Fruit fly (Drosophila melanogaster): ENCODE results near the gene CG8149.
A peak's percentile ranks its signal among the peaks of the same experiment; 100 is the strongest.

CG8149 gene

DNA sequence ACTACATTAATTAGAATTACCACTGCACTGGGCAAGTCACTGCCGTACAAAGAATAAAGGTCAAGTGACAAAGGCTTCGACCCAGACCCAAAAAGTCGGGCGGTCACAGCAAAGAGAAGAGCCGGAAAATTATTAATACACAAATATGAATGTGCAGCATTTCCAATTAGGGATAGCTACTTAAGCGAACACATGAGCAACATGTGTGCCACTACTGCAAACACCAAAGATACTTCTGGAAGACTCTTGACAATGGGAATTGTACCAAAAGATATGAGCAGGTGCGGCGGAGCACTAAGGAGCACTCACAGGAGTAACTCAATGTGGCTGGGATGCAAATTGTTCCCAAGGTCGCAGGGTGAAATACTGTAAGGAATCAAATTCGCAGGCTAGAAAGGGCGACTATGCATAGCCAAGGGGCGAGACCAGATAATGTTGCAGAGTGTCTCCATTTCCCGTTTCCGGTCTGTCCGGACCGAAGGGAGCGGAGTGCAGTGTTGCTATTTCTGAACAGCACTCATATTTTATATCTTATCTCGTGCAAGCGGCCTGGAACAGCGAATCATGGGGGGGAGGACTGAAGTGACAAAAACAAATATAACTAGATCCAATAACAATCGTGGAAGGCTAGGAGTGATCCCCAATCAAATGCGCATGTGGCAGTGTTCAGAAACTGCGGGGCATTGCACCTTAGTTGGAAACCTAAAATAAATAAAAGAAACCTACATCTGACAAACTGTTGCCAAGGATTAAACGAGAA lies 947 bp upstream of the CG8149 start:
- TF ChIP-seq Rel (GFP tag; optimal IDR thresholded peaks at IDR 0.05) (no peak), Rel (tag; optimal IDR thresholded peaks at IDR 0.05) (peak; percentile 65), br (GFP tag; optimal IDR thresholded peaks at IDR 0.05) (peak; percentile 14), h (GFP tag; optimal IDR thresholded peaks at IDR 0.05) (peak; percentile 39), sv (GFP tag; optimal IDR thresholded peaks at IDR 0.05) (no peak)

DNA sequence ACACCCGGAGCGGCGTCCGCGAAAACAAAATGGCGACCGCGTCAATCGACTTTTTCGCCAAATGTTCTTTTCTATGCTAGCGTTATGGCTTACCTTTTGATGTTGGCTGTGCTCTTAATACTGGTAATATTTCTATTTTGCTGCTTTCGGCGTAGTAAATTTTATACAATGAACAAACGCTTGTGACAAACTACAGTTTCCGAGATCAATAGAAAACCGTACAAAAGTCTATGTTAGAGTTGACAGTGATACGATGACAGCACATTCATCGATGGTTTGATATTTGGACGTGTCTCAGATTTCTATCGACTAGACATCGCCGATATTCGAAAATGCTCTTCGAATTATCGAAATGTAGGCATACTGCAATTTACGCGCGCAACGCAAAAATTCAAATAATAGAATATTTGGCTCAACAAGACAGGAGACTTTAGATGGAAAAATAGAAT lies 5.6 kb downstream of the CG8149 start, which contains the start of gene rump:
TSS of gene rump (minus strand) at position 255 of the 449 bp plus-strand sequence.
- TF ChIP-seq sage (GFP tag; optimal IDR thresholded peaks at IDR 0.05) (peak; percentile 59), tai (GFP tag; optimal IDR thresholded peaks at IDR 0.05) (peak; percentile 81), CG9705 (GFP tag; optimal IDR thresholded peaks at IDR 0.05) (no peak), lola (GFP tag; optimal IDR thresholded peaks at IDR 0.05) (no peak), dl (GFP tag; optimal IDR thresholded peaks at IDR 0.05; ENCODE audit: insufficient read depth in 1 of 2, partially characterized antibody in 2 of 2) (no peak), foxo (GFP tag; optimal IDR thresholded peaks at IDR 0.05) (no peak), brk (GFP tag; optimal IDR thresholded peaks at IDR 0.05) (peak; percentile 83), usp (GFP tag; optimal IDR thresholded peaks at IDR 0.05) (no peak), Hnf4 (GFP tag; optimal IDR thresholded peaks at IDR 0.05) (peak; percentile 57), CrebA (GFP tag; optimal IDR thresholded peaks at IDR 0.05; ENCODE audit: borderline replicate concordance) (no peak), dmrt93B (GFP tag; optimal IDR thresholded peaks at IDR 0.05) (no peak), Dif (GFP tag; optimal IDR thresholded peaks at IDR 0.05; ENCODE audit: partially characterized antibody) (peak; percentile 24), br (GFP tag; optimal IDR thresholded peaks at IDR 0.05) (no peak), Sp1 (GFP tag; optimal IDR thresholded peaks at IDR 0.05) (peak; percentile 3), Myc (optimal IDR thresholded peaks at IDR 0.05) (peak; percentile 79), sv (GFP tag; optimal IDR thresholded peaks at IDR 0.05) (no peak), fru (GFP tag; optimal IDR thresholded peaks at IDR 0.05) (no peak), Hr83 (GFP tag; optimal IDR thresholded peaks at IDR 0.05; ENCODE audit: poor library complexity, severe bottlenecking) (peak; percentile 79), OdsH (GFP tag; optimal IDR thresholded peaks at IDR 0.05) (no peak), dsf (GFP tag; optimal IDR thresholded peaks at IDR 0.05; ENCODE audit: borderline replicate concordance) (peak; percentile 15), Jra (GFP tag; optimal IDR thresholded peaks at IDR 0.05) (peak; percentile 49), Abd-B (GFP tag; optimal IDR thresholded peaks at IDR 0.05) (no peak), Vsx2 (GFP tag; optimal IDR thresholded peaks at IDR 0.05; ENCODE audit: partially characterized antibody) (no peak), N (GFP tag; optimal IDR thresholded peaks at IDR 0.05) (no peak), Rel (GFP tag; optimal IDR thresholded peaks at IDR 0.05) (no peak), Rel (tag; optimal IDR thresholded peaks at IDR 0.05) (peak; percentile 41), rgr (GFP tag; optimal IDR thresholded peaks at IDR 0.05) (peak; percentile 65), woc (GFP tag; optimal IDR thresholded peaks at IDR 0.05) (peak; percentile 18), CG32264 (GFP tag; optimal IDR thresholded peaks at IDR 0.05) (no peak), GATAd (GFP tag; optimal IDR thresholded peaks at IDR 0.05) (no peak), h (GFP tag; optimal IDR thresholded peaks at IDR 0.05) (peak; percentile 17)

DNA sequence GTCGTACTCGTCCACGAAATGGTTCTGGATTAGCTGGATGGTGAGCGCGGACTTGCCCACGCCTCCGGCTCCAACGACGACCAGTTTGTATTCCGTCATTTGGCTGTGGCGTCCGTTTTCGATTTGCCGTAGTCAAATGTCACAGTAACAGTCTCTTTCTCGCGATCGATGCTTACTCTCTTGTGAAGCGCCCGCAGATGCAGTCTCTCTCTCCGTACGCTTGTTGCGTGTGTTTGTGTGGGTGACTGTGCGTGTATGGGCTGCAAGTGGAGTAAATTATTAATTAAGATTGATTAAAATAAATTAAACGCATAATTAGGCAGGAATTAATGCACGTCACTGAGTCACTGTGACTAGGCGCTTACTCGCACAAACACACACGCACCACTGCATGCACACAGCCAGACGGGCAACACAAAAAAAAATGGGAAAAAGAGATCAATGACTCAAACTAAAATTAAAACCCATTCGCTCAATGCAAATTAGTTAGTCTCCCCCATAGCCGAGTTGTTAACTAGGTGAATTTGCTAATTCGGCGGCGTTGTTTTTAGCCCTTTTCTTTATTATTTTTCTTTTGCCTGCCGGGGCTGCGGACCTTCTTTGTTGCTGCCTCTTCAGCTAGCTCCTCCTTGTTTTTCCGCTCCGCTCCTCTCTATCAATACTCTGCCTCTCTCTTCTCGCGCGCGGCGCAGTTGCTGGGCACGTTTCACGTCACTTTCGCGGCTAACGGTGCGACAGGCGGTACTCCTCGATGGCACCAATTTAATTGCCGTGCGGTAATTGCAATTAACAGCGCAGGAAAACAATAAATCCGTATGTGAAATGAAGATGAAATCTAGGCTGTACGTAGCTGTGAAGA lies 8.0 kb downstream of the CG8149 start:
- TF ChIP-seq pan (optimal IDR thresholded peaks at IDR 0.05) (no peak), GATAd (GFP tag; optimal IDR thresholded peaks at IDR 0.05) (no peak), Dif (GFP tag; optimal IDR thresholded peaks at IDR 0.05; ENCODE audit: partially characterized antibody) (peak; percentile 29), dl (GFP tag; optimal IDR thresholded peaks at IDR 0.05; ENCODE audit: insufficient read depth in 1 of 2, partially characterized antibody in 2 of 2) (peak in 1 of 2 experiments; percentile 57)

DNA sequence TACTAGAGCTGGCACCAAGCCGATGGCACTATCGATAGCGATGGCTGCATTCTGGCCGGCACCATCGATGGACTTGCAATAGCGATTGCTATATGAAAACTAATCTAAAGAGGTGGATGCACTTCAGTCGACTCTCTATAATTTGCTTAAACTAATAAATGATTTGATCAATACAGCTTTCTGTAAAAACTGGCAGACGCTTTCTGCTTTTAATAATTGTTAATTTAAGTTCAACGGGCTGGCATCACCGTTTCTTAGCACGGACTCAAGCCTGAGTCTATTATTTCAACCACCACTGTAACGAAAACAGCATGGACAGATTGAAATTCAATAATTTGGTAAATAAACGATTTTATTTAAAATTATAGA lies 8.6 kb downstream of the CG8149 start, which contains the start of the genes Ras85D and Rlb1:
TSS of gene Ras85D (minus strand) at position 16 of the 369 bp plus-strand sequence.
TSS of gene Rlb1 (plus strand) at position 276 of the 369 bp plus-strand sequence.
- TF ChIP-seq foxo (GFP tag; optimal IDR thresholded peaks at IDR 0.05) (peak in 1 of 2 experiments; percentile 81), Sp1 (GFP tag; optimal IDR thresholded peaks at IDR 0.05) (peak; percentile 49), OdsH (GFP tag; optimal IDR thresholded peaks at IDR 0.05) (peak; percentile 37), usp (GFP tag; optimal IDR thresholded peaks at IDR 0.05) (no peak), Dfd (GFP tag; optimal IDR thresholded peaks at IDR 0.05) (no peak), lola (GFP tag; optimal IDR thresholded peaks at IDR 0.05) (no peak), CG32264 (GFP tag; optimal IDR thresholded peaks at IDR 0.05) (no peak), N (GFP tag; optimal IDR thresholded peaks at IDR 0.05) (no peak), dl (GFP tag; optimal IDR thresholded peaks at IDR 0.05; ENCODE audit: insufficient read depth in 1 of 2, partially characterized antibody in 2 of 2) (no peak), Hr83 (GFP tag; optimal IDR thresholded peaks at IDR 0.05; ENCODE audit: poor library complexity, severe bottlenecking) (peak; percentile 18), dsf (GFP tag; optimal IDR thresholded peaks at IDR 0.05; ENCODE audit: borderline replicate concordance) (peak; percentile 36), woc (GFP tag; optimal IDR thresholded peaks at IDR 0.05) (peak; percentile 57), Rel (GFP tag; optimal IDR thresholded peaks at IDR 0.05) (no peak), Rel (tag; optimal IDR thresholded peaks at IDR 0.05) (peak; percentile 21), Dif (GFP tag; optimal IDR thresholded peaks at IDR 0.05; ENCODE audit: partially characterized antibody) (no peak), fru (GFP tag; optimal IDR thresholded peaks at IDR 0.05) (peak; percentile 76), CrebA (GFP tag; optimal IDR thresholded peaks at IDR 0.05; ENCODE audit: borderline replicate concordance) (no peak), h (GFP tag; optimal IDR thresholded peaks at IDR 0.05) (peak; percentile 76), Mio (GFP tag; optimal IDR thresholded peaks at IDR 0.05) (no peak), sv (GFP tag; optimal IDR thresholded peaks at IDR 0.05) (peak; percentile 77), HLH106 (tag; optimal IDR thresholded peaks at IDR 0.05) (peak; percentile 77), rgr (GFP tag; optimal IDR thresholded peaks at IDR 0.05) (peak; percentile 70), psq (GFP tag; optimal IDR thresholded peaks at IDR 0.05) (peak; percentile 62), CG9705 (GFP tag; optimal IDR thresholded peaks at IDR 0.05) (peak; percentile 50), tai (GFP tag; optimal IDR thresholded peaks at IDR 0.05) (peak; percentile 93), Vsx2 (GFP tag; optimal IDR thresholded peaks at IDR 0.05; ENCODE audit: partially characterized antibody) (no peak), sage (GFP tag; optimal IDR thresholded peaks at IDR 0.05) (no peak)

Data from whole organism, wandering third instar larva.